Worm (Caenorhabditis elegans): ENCODE measurements around the gene nish-1.
A peak's percentile ranks its signal among the peaks of the same experiment; 100 is the strongest.

nish-1 gene

ce11 chrIV:10855049-10855448, 9.1 kb upstream of the nish-1 start, which contains the start of gene T11G6.3:
TSS of gene T11G6.3 (minus strand) at chrIV:10855237.
- no peak for TF ChIP-seq sea-2 (GFP tag; IDR thresholded peaks at IDR 0.05)
- TF ChIP-seq Y79H2A.3 (GFP tag; conservative IDR thresholded peaks at IDR 0.05), result no peak
- no peak for TF ChIP-seq cebp-1 (GFP tag; IDR thresholded peaks at IDR 0.05)
- TF ChIP-seq cebp-1 (tag; optimal IDR thresholded peaks at IDR 0.05), result no peak
- no peak for TF ChIP-seq aptf-2 (GFP tag; conservative IDR thresholded peaks at IDR 0.05)
- no peak for TF ChIP-seq hlh-12 (tag; optimal IDR thresholded peaks at IDR 0.05)

DNA sequence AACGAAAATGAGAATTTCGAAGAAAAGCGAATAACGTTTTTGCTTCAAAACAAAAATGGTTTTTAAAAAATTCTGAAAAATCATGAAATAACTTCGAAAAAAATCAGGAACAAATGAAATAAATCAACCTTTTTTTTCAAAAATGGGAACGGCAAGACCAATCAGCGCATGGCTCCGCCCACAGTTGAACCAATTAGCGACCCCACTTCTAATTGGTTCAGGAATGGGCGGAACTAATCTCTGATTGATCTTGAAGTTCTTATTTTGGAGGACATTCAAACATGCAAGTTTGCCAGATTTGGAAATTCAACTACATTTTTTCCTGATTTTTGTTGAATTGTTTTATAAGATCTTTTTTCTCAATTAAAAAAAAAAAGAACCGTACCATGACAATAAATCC, 8.2 kb upstream of the nish-1 start:
- TF ChIP-seq ceh-58 (GFP tag; IDR thresholded peaks at IDR 0.05) (no peak), ceh-100 (GFP tag; IDR thresholded peaks at IDR 0.05) (no peak), nfyb-1 (GFP tag; IDR thresholded peaks at IDR 0.05) (peak; percentile 54; the same call in 1 of the 2 replicates), ZK185.1 (tag; optimal IDR thresholded peaks at IDR 0.05; ENCODE audit: poor library complexity, severe bottlenecking) (no peak), rcor-1 (GFP tag; IDR thresholded peaks at IDR 0.05) (no peak), ztf-22 (GFP tag; optimal IDR thresholded peaks at IDR 0.05) (no peak)

DNA sequence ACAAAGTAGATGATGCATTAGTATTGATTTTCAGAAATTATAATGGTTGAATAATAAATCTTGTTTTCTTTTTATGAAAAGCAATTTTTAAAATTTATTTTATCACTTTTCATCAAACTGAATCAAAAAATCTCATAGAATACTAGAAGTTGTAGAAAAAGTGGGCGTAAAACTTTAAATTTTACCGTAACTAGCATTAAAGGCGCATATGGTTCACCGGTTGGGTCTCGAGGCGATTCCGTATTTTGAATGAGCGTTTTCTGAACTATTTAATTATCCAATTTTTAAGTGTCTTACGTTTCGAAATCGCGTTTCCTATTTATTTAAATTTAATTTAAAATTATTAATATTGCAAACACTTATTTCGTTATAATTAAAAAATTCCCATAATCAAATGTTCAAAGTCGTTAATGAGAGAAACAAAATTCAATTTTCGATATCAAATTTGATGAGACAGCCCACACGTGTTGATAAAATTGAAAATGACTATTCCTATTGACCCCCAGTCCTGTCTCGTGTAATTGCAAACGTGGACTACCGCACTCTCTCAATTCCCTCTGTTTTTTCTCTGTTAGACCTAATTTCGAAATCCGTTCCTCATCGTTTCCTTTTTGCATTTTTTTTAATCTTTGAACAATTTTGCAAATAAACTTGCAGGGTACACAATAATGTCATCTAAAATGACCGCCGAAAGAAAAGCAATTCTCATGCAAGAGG, 5.7 kb upstream of the nish-1 start, which contains the start of the genes T11G6.2 and hars-1:
TSS of gene T11G6.2 (minus strand) at position 197 of the 717 bp plus-strand sequence.
TSS of gene hars-1 (plus strand) at position 658 of the 717 bp plus-strand sequence.
- TF ChIP-seq ztf-18 (tag; optimal IDR thresholded peaks at IDR 0.05) (peak; percentile 3), pbrm-1 (GFP tag; IDR thresholded peaks at IDR 0.05) (0 out of 2 replicates have a peak, but pooled peaks have one; percentile 18), let-607 (tag; optimal IDR thresholded peaks at IDR 0.05) (peak; percentile 35 to 78), ets-4 (GFP tag; optimal IDR thresholded peaks at IDR 0.05) (no peak), cebp-1 (GFP tag; IDR thresholded peaks at IDR 0.05) (peak; percentile 67; the same call in 1 of the 2 replicates), cebp-1 (tag; optimal IDR thresholded peaks at IDR 0.05) (peak; percentile 85), gei-17 (GFP tag; optimal IDR thresholded peaks at IDR 0.05) (no peak), ztf-3 (GFP tag; optimal IDR thresholded peaks at IDR 0.05) (no peak), lag-1 (GFP tag; IDR thresholded peaks at IDR 0.05) (no peak), xnd-1 (tag; optimal IDR thresholded peaks at IDR 0.05) (peak; percentile 93), F33H1.4 (GFP tag; IDR thresholded peaks at IDR 0.05) (peak; percentile 89), madf-6 (GFP tag; IDR thresholded peaks at IDR 0.05) (peak; percentile 99), dox-1 (GFP tag; IDR thresholded peaks at IDR 0.05) (0 out of 2 replicates have a peak, but pooled peaks have one; percentile 48), lsl-1 (GFP tag; optimal IDR thresholded peaks at IDR 0.05) (peak; percentile 87), snpc-4 (GFP tag; optimal IDR thresholded peaks at IDR 0.05) (no peak), snpc-4 (tag; optimal IDR thresholded peaks at IDR 0.05) (peak in 1 of 4 experiments; percentile 21), efl-1 (GFP tag; optimal IDR thresholded peaks at IDR 0.05) (peak; percentile 49), attf-5 (GFP tag; optimal IDR thresholded peaks at IDR 0.05) (peak; percentile 69), mcd-1 (GFP tag; IDR thresholded peaks at IDR 0.05) (peak; percentile 49; the same call in 1 of the 2 replicates), ceh-91 (GFP tag; IDR thresholded peaks at IDR 0.05) (peak; percentile 53; the same call in 1 of the 2 replicates), nhr-80 (tag; optimal IDR thresholded peaks at IDR 0.05) (peak; percentile 86), madf-8 (GFP tag; conservative IDR thresholded peaks at IDR 0.05) (peak; percentile 97)

DNA sequence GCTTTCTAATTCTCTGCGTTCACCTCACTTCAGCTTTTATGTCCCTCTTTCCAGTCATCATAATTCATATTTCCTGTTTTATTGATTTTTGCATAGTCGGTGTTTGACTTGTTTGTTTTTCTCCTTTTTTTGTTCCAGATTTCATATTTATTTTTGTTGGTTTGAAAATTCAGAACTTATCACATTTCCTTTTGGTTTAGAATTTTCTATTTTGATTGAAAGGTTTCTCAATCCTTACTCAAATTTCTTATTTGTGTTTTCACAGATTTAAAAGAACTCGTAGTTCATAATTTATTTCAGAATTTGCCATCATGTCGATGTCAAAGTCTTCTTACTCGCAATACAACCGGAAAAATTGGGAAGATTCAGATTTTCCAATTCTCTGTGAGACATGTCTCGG, 3.0 kb upstream of the nish-1 start, which contains the start of gene rbm-22:
TSS of gene rbm-22 (plus strand) at position 301 of the 400 bp plus-strand sequence.
- TF ChIP-seq K11D2.4 (GFP tag; IDR thresholded peaks at IDR 0.05), result no peak
- TF ChIP-seq cebp-1 (GFP tag; IDR thresholded peaks at IDR 0.05), result no peak
- TF ChIP-seq cebp-1 (tag; optimal IDR thresholded peaks at IDR 0.05), result no peak
- TF ChIP-seq repo-1 (tag; optimal IDR thresholded peaks at IDR 0.05), result no peak
- TF ChIP-seq ztf-3 (GFP tag; optimal IDR thresholded peaks at IDR 0.05), result no peak
- no peak for TF ChIP-seq Y53F4B.3 (GFP tag; IDR thresholded peaks at IDR 0.05)
- TF ChIP-seq lag-1 (GFP tag; IDR thresholded peaks at IDR 0.05), result no peak

All from whole organism, young adult.